Fruit fly (Drosophila melanogaster): Measurements from ENCODE around the gene CG12991.

Gene CG12991

dm6 chrX:17570912-17571609 is 8.6 kb upstream of the CG12991 start (continued):
- TF ChIP-seq CG11762 (GFP tag; optimal IDR thresholded peaks at IDR 0.05; ENCODE audit: insufficient read depth) (no peak), CG1621 (tag; optimal IDR thresholded peaks at IDR 0.05) (no peak), Ets21C (GFP tag; optimal IDR thresholded peaks at IDR 0.05) (peak; percentile 70), CG6276 (GFP tag; optimal IDR thresholded peaks at IDR 0.05) (peak; percentile 3), CG4318 (GFP tag; optimal IDR thresholded peaks at IDR 0.05) (peak; percentile 43), CG15336 (GFP tag; IDR thresholded peaks at IDR 0.05) (no peak), Ets96B (tag; optimal IDR thresholded peaks at IDR 0.05) (peak; percentile 9), esn (GFP tag; optimal IDR thresholded peaks at IDR 0.05) (peak; percentile 83), CG31627 (GFP tag; optimal IDR thresholded peaks at IDR 0.05) (peak; percentile 80), CG8319 (GFP tag; optimal IDR thresholded peaks at IDR 0.05) (peak; percentile 33), fd85E (GFP tag; optimal IDR thresholded peaks at IDR 0.05) (no peak), topi (GFP tag; optimal IDR thresholded peaks at IDR 0.05) (peak; percentile 78), dac (GFP tag; optimal IDR thresholded peaks at IDR 0.05) (no peak), CG10669 (GFP tag; optimal IDR thresholded peaks at IDR 0.05) (peak; percentile 39), Hr39 (GFP tag; optimal IDR thresholded peaks at IDR 0.05) (peak; percentile 80), Sox14 (GFP tag; optimal IDR thresholded peaks at IDR 0.05) (peak; percentile 80), CG8632 (GFP tag; optimal IDR thresholded peaks at IDR 0.05) (peak; percentile 53), Eip93F (GFP tag; optimal IDR thresholded peaks at IDR 0.05) (no peak), Sox15 (GFP tag; optimal IDR thresholded peaks at IDR 0.05) (peak; percentile 55), net (GFP tag; optimal IDR thresholded peaks at IDR 0.05) (peak; percentile 66), CG3919 (GFP tag; optimal IDR thresholded peaks at IDR 0.05) (peak; percentile 55), CG3032 (tag; optimal IDR thresholded peaks at IDR 0.05) (peak; percentile 21), CG6854 (GFP tag; optimal IDR thresholded peaks at IDR 0.05) (no peak), Eip78C (GFP tag) (peak; percentile 93), eg (GFP tag; IDR thresholded peaks at IDR 0.05) (0 out of 3 replicates have a peak, but pooled peaks have one; percentile 17), dsx (GFP tag; optimal IDR thresholded peaks at IDR 0.05; ENCODE audit: poor library complexity, severe bottlenecking) (peak; percentile 45), CG16779 (tag; optimal IDR thresholded peaks at IDR 0.05) (no peak), OdsH (GFP tag; optimal IDR thresholded peaks at IDR 0.05) (peak; percentile 72), ss (GFP tag; optimal IDR thresholded peaks at IDR 0.05) (peak; percentile 33 to 62), Smox (GFP tag; optimal IDR thresholded peaks at IDR 0.05) (peak; percentile 78)

dm6 chrX:17575846-17576245 is 3.8 kb upstream of the CG12991 start:
- no peak for TF ChIP-seq CG11762 (GFP tag; optimal IDR thresholded peaks at IDR 0.05; ENCODE audit: insufficient read depth)
- TF ChIP-seq CG11294 (GFP tag; IDR thresholded peaks at IDR 0.05) = no peak
- no peak for TF ChIP-seq pdm3 (GFP tag; optimal IDR thresholded peaks at IDR 0.05)
- peak in 1 of 2 experiments; percentile 21 for TF ChIP-seq ss (GFP tag; optimal IDR thresholded peaks at IDR 0.05)
- peak; percentile 8 for TF ChIP-seq Eip78C (GFP tag)
- 0 out of 3 replicates have a peak, but pooled peaks have one; percentile 11 for TF ChIP-seq eg (GFP tag; IDR thresholded peaks at IDR 0.05)
- no peak for TF ChIP-seq CG3919 (GFP tag; optimal IDR thresholded peaks at IDR 0.05)
- no peak for TF ChIP-seq Smox (GFP tag; optimal IDR thresholded peaks at IDR 0.05)
- TF ChIP-seq svp (GFP tag) = peak; percentile 60
- no peak for TF ChIP-seq esn (GFP tag; optimal IDR thresholded peaks at IDR 0.05)
- TF ChIP-seq salr (GFP tag; optimal IDR thresholded peaks at IDR 0.05) = no peak

- TF ChIP-seq Eip93F (GFP tag; optimal IDR thresholded peaks at IDR 0.05) (no peak), Eip78C (GFP tag) (peak; percentile 30)
Observed at dm6 chrX:17576606-17577005, 3.1 kb upstream of the CG12991 start.

- TF ChIP-seq esn (GFP tag; optimal IDR thresholded peaks at IDR 0.05) (no peak), CG34406 (GFP tag; optimal IDR thresholded peaks at IDR 0.05) (peak; percentile 23), CG3919 (GFP tag; optimal IDR thresholded peaks at IDR 0.05) (no peak), CG8119 (GFP tag; IDR thresholded peaks at IDR 0.05) (0 out of 3 replicates have a peak, but pooled peaks have one; percentile 13), pdm3 (GFP tag; optimal IDR thresholded peaks at IDR 0.05) (no peak), CG6792 (GFP tag; optimal IDR thresholded peaks at IDR 0.05) (no peak), Blimp-1 (GFP tag; optimal IDR thresholded peaks at IDR 0.05) (no peak), CG31627 (GFP tag; optimal IDR thresholded peaks at IDR 0.05) (no peak), Ets96B (tag; optimal IDR thresholded peaks at IDR 0.05) (peak; percentile 0), ss (GFP tag; optimal IDR thresholded peaks at IDR 0.05) (no peak), CG6808 (GFP tag; optimal IDR thresholded peaks at IDR 0.05) (no peak), fd59A (GFP tag; optimal IDR thresholded peaks at IDR 0.05) (no peak), svp (GFP tag) (peak; percentile 50)
Observed at dm6 chrX:17577356-17577755, 2.3 kb upstream of the CG12991 start.
